Worm (Caenorhabditis elegans) whole organism, L4 larva: Measurements from ENCODE around the gene mpst-1.
A peak's percentile ranks its signal among the peaks of the same experiment; 100 is the strongest.

ENCODE experiments used
- aha-1 ChIP-seq: fragments of 150-350 bp; peaks from one replicate; lab custom pipeline; 2014; ENCODE audit warnings: missing biosample characterization, missing genetic modification characterization
- ama-1 ChIP-seq: fragments of 150-350 bp; optimal IDR thresholded peaks from 2 replicates; lab custom pipeline; 2014; ENCODE audit warnings: inconsistent platforms, mixed read lengths
- attf-4 ChIP-seq: sonication (generic microtip); optimal IDR thresholded peaks from 3 replicates; lab custom pipeline; 2017; ENCODE audit warnings: missing biosample characterization, missing genetic modification characterization
- ces-1 ChIP-seq: fragments of 150-350 bp; sonication (generic microtip); optimal IDR thresholded peaks from 4 replicates; lab custom pipeline; 2014; ENCODE audit warnings: missing biosample characterization, missing genetic modification reagents, missing genetic modification characterization
- daf-12 ChIP-seq: fragments of 150-350 bp; optimal IDR thresholded peaks from 2 replicates; lab custom pipeline; 2014; ENCODE audit warnings: missing biosample characterization, missing genetic modification reagents, missing genetic modification characterization
- dmd-6 ChIP-seq: fragments of 200-800 bp; sonication (Bioruptor generic); IDR thresholded peaks from 2 replicates; pipeline ENCODE4 v1.3.6; 2022; ENCODE audit warnings: missing genetic modification reagents, missing genetic modification characterization, missing compliant biosample characterization
- egl-27 ChIP-seq: sonication (generic microtip); optimal IDR thresholded peaks from 3 replicates; lab custom pipeline; 2017; ENCODE audit warnings: missing biosample characterization, missing genetic modification reagents, missing genetic modification characterization
- lin-38 ChIP-seq: fragments of 200-800 bp; sonication (Bioruptor generic); IDR thresholded peaks from 2 replicates; pipeline ENCODE4 v1.3.6; 2022; ENCODE audit warnings: missing genetic modification reagents, missing genetic modification characterization, missing compliant biosample characterization
- lsy-2 ChIP-seq, 2 experiments: fragments of 150-350 bp in 1 of 2; sonication (generic microtip) in 1 of 2; optimal IDR thresholded peaks; 2 replicates each; lab custom pipeline; 2014 to 2017; ENCODE audit warnings: missing biosample characterization in 2 of 2, missing genetic modification characterization in 2 of 2
- nhr-77 ChIP-seq: fragments of 150-350 bp; optimal IDR thresholded peaks from 2 replicates; lab custom pipeline; 2014; ENCODE audit warnings: missing biosample characterization, missing genetic modification characterization
- unc-62 ChIP-seq, 3 experiments: fragments of 150-350 bp in 1 of 3; sonication (generic microtip); optimal IDR thresholded peaks in 2 of 3; peaks in 1 of 3; 1 replicate in 1 of 3; 2 replicates in 2 of 3; lab custom pipeline; 2014 to 2017; ENCODE audit warnings: missing biosample characterization in 3 of 3, missing genetic modification characterization in 3 of 3, missing genetic modification reagents in 3 of 3, missing genotype in 1 of 3
- ztf-7 ChIP-seq: fragments of 150-350 bp; optimal IDR thresholded peaks from 2 replicates; lab custom pipeline; 2014; ENCODE audit warnings: missing biosample characterization, missing genetic modification characterization

ce11 chrV:11845492-11845891 lies 18.6 kb upstream of the mpst-1 start, which contains the start of gene hmp-1:
- TF ChIP-seq ces-1 (GFP tag; lab: Kevin White, UChicago) (no peak), attf-4 (tag; lab: Kevin White, UChicago) (no peak), ama-1 (no peak), unc-62 (GFP tag; optimal IDR thresholded peaks at IDR 0.05 in 1 of 2; lab: Kevin White, UChicago) (no peak), unc-62 (tag; optimal IDR thresholded peaks at IDR 0.05; lab: Kevin White, UChicago) (no peak), egl-27 (tag; lab: Kevin White, UChicago) (no peak), nhr-77 (tag; lab: Kevin White, UChicago) (no peak), dmd-6 (GFP tag; lab: Robert Waterston, UW) (no peak), daf-12 (no peak), aha-1 (tag; lab: Kevin White, UChicago) (peak; percentile 9), lsy-2 (tag; optimal IDR thresholded peaks at IDR 0.05; lab: Kevin White, UChicago) (no peak), lin-38 (GFP tag; lab: Robert Waterston, UW) (no peak), ztf-7 (tag; lab: Kevin White, UChicago) (no peak)
